Worm (Caenorhabditis elegans): ENCODE data around the gene mip-1.

DNA sequence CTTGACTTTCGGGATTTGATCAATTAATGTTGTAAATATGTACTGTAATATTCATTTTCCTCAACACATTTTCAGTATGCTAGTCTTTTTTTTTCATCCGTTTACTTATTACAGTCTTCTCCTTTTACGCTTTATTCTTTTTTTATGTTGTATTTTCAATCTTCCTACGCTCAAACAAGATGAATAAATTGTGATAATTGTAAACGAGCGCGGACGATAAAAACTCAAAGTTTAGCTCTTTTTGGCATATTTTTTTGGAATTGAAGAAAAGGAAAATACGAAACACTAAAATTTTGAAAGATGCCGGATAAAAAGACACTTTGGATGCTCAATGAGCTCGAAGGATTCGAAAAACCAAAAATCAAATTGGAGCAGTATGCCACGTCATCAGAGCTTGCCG, 9.8 kb downstream of the mip-1 start, which contains the start of gene metl-5:
- TF ChIP-seq ham-2 (GFP tag; optimal IDR thresholded peaks at IDR 0.05) (no peak), snpc-4 (tag; optimal IDR thresholded peaks at IDR 0.05) (no peak), unc-62 (GFP tag; optimal IDR thresholded peaks at IDR 0.05) (no peak)

All from whole organism, mixed stage, embryonic.